Fruit fly (Drosophila melanogaster): Measurements from ENCODE around the gene dsh.
A peak's percentile ranks its signal among the peaks of the same experiment; 100 is the strongest.

dsh gene

dm6 chrX:11359081-11359481 lies 3.4 kb downstream of the dsh start, which contains the start of gene Pa1 (continued):
- peak; percentile 55; the same call in 1 of the 3 replicates for TF ChIP-seq hb (GFP tag; IDR thresholded peaks at IDR 0.05; ENCODE audit: partially characterized antibody)
- TF ChIP-seq BEAF-32 (GFP tag; optimal IDR thresholded peaks at IDR 0.05), result peak; percentile 62
- peak; percentile 9 for TF ChIP-seq Hsf (GFP tag; optimal IDR thresholded peaks at IDR 0.05)
- TF ChIP-seq CG14014 (GFP tag; IDR thresholded peaks at IDR 0.05), result no peak
- peak; percentile 68; the same call in 2 of the 3 replicates for TF ChIP-seq ci (GFP tag; IDR thresholded peaks at IDR 0.05)
- peak; percentile 80 for TF ChIP-seq CG13287 (GFP tag; IDR thresholded peaks at IDR 0.05; ENCODE audit: partially characterized antibody)
- TF ChIP-seq CG16813 (GFP tag; IDR thresholded peaks at IDR 0.05; ENCODE audit: partially characterized antibody), result peak; percentile 61
- peak; percentile 11 for TF ChIP-seq CG34376 (GFP tag; optimal IDR thresholded peaks at IDR 0.05)
- TF ChIP-seq mirr (GFP tag; optimal IDR thresholded peaks at IDR 0.05), result no peak
- TF ChIP-seq HmgZ (tag; optimal IDR thresholded peaks at IDR 0.05), result peak; percentile 37
- peak; percentile 42 for TF ChIP-seq stwl (tag; optimal IDR thresholded peaks at IDR 0.05)
- TF ChIP-seq phol (tag; optimal IDR thresholded peaks at IDR 0.05), result peak; percentile 14
- peak; percentile 41 for TF ChIP-seq Fer1 (GFP tag; optimal IDR thresholded peaks at IDR 0.05)
- TF ChIP-seq knrl (GFP tag; IDR thresholded peaks at IDR 0.05; ENCODE audit: partially characterized antibody), result peak; percentile 49; the same call in 2 of the 3 replicates
- peak; percentile 70 for TF ChIP-seq CG2116 (GFP tag; optimal IDR thresholded peaks at IDR 0.05)
- TF ChIP-seq CG10321 (GFP tag; IDR thresholded peaks at IDR 0.05), result no peak
- no peak for TF ChIP-seq Stat92E (GFP tag; optimal IDR thresholded peaks at IDR 0.05)
- peak; percentile 62 for TF ChIP-seq pzg (GFP tag; optimal IDR thresholded peaks at IDR 0.05)
- TF ChIP-seq Sin3A (optimal IDR thresholded peaks at IDR 0.05), result peak; percentile 7
- no peak for TF ChIP-seq corto (GFP tag; optimal IDR thresholded peaks at IDR 0.05)
- TF ChIP-seq tna (GFP tag; IDR thresholded peaks at IDR 0.05; ENCODE audit: partially characterized antibody), result peak; percentile 64
- TF ChIP-seq inv (GFP tag; IDR thresholded peaks at IDR 0.05; ENCODE audit: partially characterized antibody), result peak; percentile 30
- TF ChIP-seq CG2120 (GFP tag; optimal IDR thresholded peaks at IDR 0.05), result peak; percentile 2
- no peak for TF ChIP-seq CG32772 (GFP tag; IDR thresholded peaks at IDR 0.05)
- TF ChIP-seq amos (GFP tag; IDR thresholded peaks at IDR 0.05; ENCODE audit: partially characterized antibody), result peak; percentile 70; the same call in 1 of the 2 replicates
- TF ChIP-seq crc (GFP tag; optimal IDR thresholded peaks at IDR 0.05), result peak; percentile 5
- TF ChIP-seq prd (optimal IDR thresholded peaks at IDR 0.05), result no peak
- TF ChIP-seq prd (GFP tag; IDR thresholded peaks at IDR 0.05), result no peak
- peak; percentile 91 for TF ChIP-seq Dp (GFP tag; optimal IDR thresholded peaks at IDR 0.05)
- TF ChIP-seq CG9797 (GFP tag; optimal IDR thresholded peaks at IDR 0.05), result peak; percentile 2
- TF ChIP-seq tap (tag; optimal IDR thresholded peaks at IDR 0.05), result no peak
- peak; percentile 62 for TF ChIP-seq Scr (GFP tag; IDR thresholded peaks at IDR 0.05; ENCODE audit: partially characterized antibody)
- TF ChIP-seq oc (tag; optimal IDR thresholded peaks at IDR 0.05), result no peak
- TF ChIP-seq dpn (GFP tag; optimal IDR thresholded peaks at IDR 0.05), result peak in 1 of 2 experiments; percentile 24
- TF ChIP-seq CG17829 (tag; optimal IDR thresholded peaks at IDR 0.05), result peak; percentile 37
- TF ChIP-seq HLH4C (GFP tag; IDR thresholded peaks at IDR 0.05; ENCODE audit: partially characterized antibody), result peak; percentile 80
- TF ChIP-seq Dek (tag; optimal IDR thresholded peaks at IDR 0.05), result no peak
- peak; percentile 18 for TF ChIP-seq CG12659 (GFP tag; optimal IDR thresholded peaks at IDR 0.05)
- 0 out of 2 replicates have a peak, but pooled peaks have one; percentile 27 for TF ChIP-seq CG2129 (GFP tag; IDR thresholded peaks at IDR 0.05; ENCODE audit: partially characterized antibody)
- no peak for TF ChIP-seq CG8944 (GFP tag; optimal IDR thresholded peaks at IDR 0.05)

Measured in whole organism, embryonic.